Worm (Caenorhabditis elegans) whole organism, young adult: ENCODE results near the gene C35A5.10.
A peak's percentile ranks its signal among the peaks of the same experiment; 100 is the strongest.

ENCODE experiments used
- B0035.1 ChIP-seq: sonication (generic microtip); optimal IDR thresholded peaks from 2 replicates; lab custom pipeline; 2016; ENCODE audit warnings: missing genetic modification characterization, mild to moderate bottlenecking, missing compliant biosample characterization, missing genotype, missing genetic modification reagents
- B0336.3 ChIP-seq: fragments of 200-800 bp; sonication (Bioruptor generic); IDR thresholded peaks from 2 replicates; pipeline ENCODE4 v1.3.6; 2022; ENCODE audit warnings: missing genetic modification characterization, missing compliant biosample characterization
- D2030.7 ChIP-seq: fragments of 200-800 bp; sonication (Bioruptor generic); IDR thresholded peaks from 2 replicates; pipeline ENCODE4 v1.3.6; 2022; ENCODE audit warnings: missing genetic modification reagents, missing genetic modification characterization, missing compliant biosample characterization
- F33H1.4 ChIP-seq: fragments of 200-800 bp; sonication (Bioruptor generic); IDR thresholded peaks from 2 replicates; pipeline ENCODE4 v1.3.6; 2022; ENCODE audit warnings: missing genetic modification reagents, missing genetic modification characterization, missing compliant biosample characterization
- F49E8.2 ChIP-seq: sonication (generic microtip); optimal IDR thresholded peaks from 3 replicates; lab custom pipeline; 2017; ENCODE audit warnings: missing genetic modification characterization, mild to moderate bottlenecking, missing compliant biosample characterization, antibody characterized with exemption, moderate library complexity; ENCODE audit not compliant: insufficient read depth
- F52B5.7 ChIP-seq: sonication (generic microtip); optimal IDR thresholded peaks from 2 replicates; lab custom pipeline; 2016; ENCODE audit warnings: mild to moderate bottlenecking, missing genetic modification characterization, missing compliant biosample characterization
- F57C9.4 ChIP-seq: sonication (generic microtip); optimal IDR thresholded peaks from 2 replicates; lab custom pipeline; 2017; ENCODE audit warnings: mild to moderate bottlenecking, missing genetic modification characterization, missing compliant biosample characterization
- Y53G8AR.9 ChIP-seq: fragments of 200-800 bp; sonication (Bioruptor generic); conservative IDR thresholded peaks from 2 replicates; pipeline ENCODE4 v1.3.6; 2022; ENCODE audit warnings: missing genetic modification reagents, missing genetic modification characterization, missing compliant biosample characterization
- Y67H2A.10 ChIP-seq: fragments of 200-800 bp; sonication (Bioruptor generic); conservative IDR thresholded peaks from 2 replicates; pipeline ENCODE4 v1.3.6; 2022; ENCODE audit warnings: missing genetic modification reagents, missing genetic modification characterization, missing compliant biosample characterization
- ZK185.1 ChIP-seq: sonication (generic microtip); optimal IDR thresholded peaks from 2 replicates; lab custom pipeline; 2016; ENCODE audit warnings: mild to moderate bottlenecking, missing genetic modification characterization, missing compliant biosample characterization; ENCODE audit not compliant: poor library complexity, severe bottlenecking
- ama-1 ChIP-seq, 3 experiments: fragments of 150-350 bp in 1 of 3; sonication (generic microtip) in 2 of 3; optimal IDR thresholded peaks; 2 replicates each; lab custom pipeline; 2014 to 2018; ENCODE audit warnings: missing biosample characterization in 2 of 3, missing genetic modification characterization in 2 of 3, missing genetic modification reagents in 2 of 3
- athp-1 ChIP-seq: sonication (generic microtip); optimal IDR thresholded peaks from 2 replicates; lab custom pipeline; 2017; ENCODE audit warnings: mild to moderate bottlenecking, missing genetic modification characterization, missing compliant biosample characterization
- attf-3 ChIP-seq: fragments of 200-800 bp; sonication (Bioruptor generic); conservative IDR thresholded peaks from 2 replicates; pipeline ENCODE4 v1.3.6; 2022; ENCODE audit warnings: missing genetic modification reagents, missing genetic modification characterization, missing compliant biosample characterization
- ccch-3 ChIP-seq: fragments of 200-800 bp; sonication (Bioruptor generic); optimal IDR thresholded peaks from 2 replicates; lab custom pipeline; 2018; ENCODE audit warnings: mild to moderate bottlenecking, missing genetic modification characterization, missing compliant biosample characterization
- ceh-100 ChIP-seq: fragments of 200-800 bp; sonication (Bioruptor generic); IDR thresholded peaks from 2 replicates; pipeline ENCODE4 v1.3.6; 2022; ENCODE audit warnings: missing genetic modification reagents, missing genetic modification characterization, missing compliant biosample characterization
- ceh-27 ChIP-seq: fragments of 200-800 bp; sonication (Bioruptor generic); optimal IDR thresholded peaks from 2 replicates; lab custom pipeline; 2018; ENCODE audit warnings: mild to moderate bottlenecking, missing genetic modification characterization, moderate library complexity, missing compliant biosample characterization
- ceh-79 ChIP-seq: sonication (generic microtip); optimal IDR thresholded peaks from 2 replicates; lab custom pipeline; 2017; ENCODE audit warnings: mild to moderate bottlenecking, missing genetic modification characterization, missing compliant biosample characterization
- die-1 ChIP-seq: sonication (generic microtip); optimal IDR thresholded peaks from 2 replicates; lab custom pipeline; 2016; ENCODE audit warnings: missing genotype, mild to moderate bottlenecking, missing genetic modification characterization, missing compliant biosample characterization
- dox-1 ChIP-seq: fragments of 200-800 bp; sonication (Bioruptor generic); IDR thresholded peaks from 2 replicates; pipeline ENCODE4 v1.3.6; 2022; ENCODE audit warnings: missing genetic modification reagents, missing genetic modification characterization, missing compliant biosample characterization
- efl-1 ChIP-seq: fragments of 150-350 bp; optimal IDR thresholded peaks from 2 replicates; lab custom pipeline; 2014; ENCODE audit warnings: missing biosample characterization, missing genetic modification reagents, missing genetic modification characterization
- egl-44 ChIP-seq: fragments of 200-800 bp; sonication (Bioruptor generic); IDR thresholded peaks from 2 replicates; pipeline ENCODE4 v1.3.6; 2022; ENCODE audit warnings: missing genetic modification reagents, missing genetic modification characterization, missing compliant biosample characterization
- egrh-3 ChIP-seq: fragments of 200-800 bp; sonication (Bioruptor generic); IDR thresholded peaks from 2 replicates; pipeline ENCODE4 v1.3.6; 2022; ENCODE audit warnings: missing genetic modification reagents, missing genetic modification characterization, missing compliant biosample characterization
- ets-4 ChIP-seq: fragments of 200-800 bp; sonication (Bioruptor generic); optimal IDR thresholded peaks from 2 replicates; lab custom pipeline; 2018; ENCODE audit warnings: mild to moderate bottlenecking, missing genetic modification characterization, missing compliant biosample characterization
- hmg-1.2 ChIP-seq: fragments of 200-800 bp; sonication (Bioruptor generic); IDR thresholded peaks from 2 replicates; pipeline ENCODE4 v1.3.6; 2022; ENCODE audit warnings: missing genetic modification reagents, missing genetic modification characterization, missing compliant biosample characterization
- hmg-20 ChIP-seq: fragments of 200-800 bp; sonication (Bioruptor generic); IDR thresholded peaks from 2 replicates; pipeline ENCODE4 v1.3.6; 2022; ENCODE audit warnings: missing genetic modification reagents, missing genetic modification characterization, missing compliant biosample characterization
- hrde-1 ChIP-seq: sonication (generic microtip); optimal IDR thresholded peaks from 2 replicates; lab custom pipeline; 2016; ENCODE audit warnings: missing genetic modification characterization, mild to moderate bottlenecking, missing compliant biosample characterization, moderate library complexity, missing genotype, missing genetic modification reagents, borderline replicate concordance
- lin-40 ChIP-seq: sonication (generic microtip); optimal IDR thresholded peaks from 2 replicates; lab custom pipeline; 2016; ENCODE audit warnings: missing genetic modification characterization, mild to moderate bottlenecking, missing compliant biosample characterization, missing genotype, missing genetic modification reagents
- lin-54 ChIP-seq: fragments of 200-800 bp; sonication (Bioruptor generic); optimal IDR thresholded peaks from 2 replicates; lab custom pipeline; 2018; ENCODE audit warnings: mild to moderate bottlenecking, missing genetic modification characterization, missing compliant biosample characterization
- lsl-1 ChIP-seq: fragments of 200-800 bp; sonication (Bioruptor generic); optimal IDR thresholded peaks from 2 replicates; lab custom pipeline; 2018; ENCODE audit warnings: mild to moderate bottlenecking, missing genetic modification characterization, moderate library complexity, missing compliant biosample characterization
- madf-6 ChIP-seq: fragments of 200-800 bp; sonication (Bioruptor generic); IDR thresholded peaks from 2 replicates; pipeline ENCODE4 v1.3.6; 2022; ENCODE audit warnings: missing genetic modification reagents, missing genetic modification characterization, missing compliant biosample characterization
- mel-28 ChIP-seq: sonication (generic microtip); optimal IDR thresholded peaks from 2 replicates; lab custom pipeline; 2016; ENCODE audit warnings: borderline replicate concordance, mild to moderate bottlenecking, missing genetic modification characterization, missing compliant biosample characterization
- mxl-1 ChIP-seq: sonication (generic microtip); optimal IDR thresholded peaks from 2 replicates; lab custom pipeline; 2016; ENCODE audit warnings: missing genetic modification characterization, missing compliant biosample characterization
- nfya-1 ChIP-seq: sonication (generic microtip); optimal IDR thresholded peaks from 2 replicates; lab custom pipeline; 2017; ENCODE audit warnings: antibody characterized with exemption, missing compliant biosample characterization, missing genetic modification characterization, borderline replicate concordance; ENCODE audit not compliant: insufficient read depth
- nfya-2 ChIP-seq: fragments of 200-800 bp; sonication (Bioruptor generic); IDR thresholded peaks from 2 replicates; pipeline ENCODE4 v1.3.6; 2022; ENCODE audit warnings: missing genetic modification reagents, missing genetic modification characterization, missing compliant biosample characterization
- nfyb-1 ChIP-seq: fragments of 200-800 bp; sonication (Bioruptor generic); IDR thresholded peaks from 2 replicates; pipeline ENCODE4 v1.3.6; 2022; ENCODE audit warnings: missing genetic modification reagents, missing genetic modification characterization, missing compliant biosample characterization
- nhr-27 ChIP-seq: fragments of 200-800 bp; sonication (Bioruptor generic); optimal IDR thresholded peaks from 2 replicates; lab custom pipeline; 2018; ENCODE audit warnings: mild to moderate bottlenecking, missing genetic modification characterization, moderate library complexity, missing compliant biosample characterization
- nhr-80 ChIP-seq: sonication (generic microtip); optimal IDR thresholded peaks from 2 replicates; lab custom pipeline; 2016; ENCODE audit warnings: missing genetic modification characterization, missing compliant biosample characterization
- nhr-90 ChIP-seq: sonication (generic microtip); optimal IDR thresholded peaks from 2 replicates; lab custom pipeline; 2016; ENCODE audit warnings: missing genotype, mild to moderate bottlenecking, missing genetic modification characterization, missing compliant biosample characterization
- pbrm-1 ChIP-seq: fragments of 200-800 bp; sonication (Bioruptor generic); IDR thresholded peaks from 2 replicates; pipeline ENCODE4 v1.3.6; 2022; ENCODE audit warnings: missing genetic modification reagents, missing genetic modification characterization, missing compliant biosample characterization
- rec-8 ChIP-seq, 2 experiments: sonication (generic microtip); optimal IDR thresholded peaks; 2 replicates each; lab custom pipeline; 2016; ENCODE audit warnings: mild to moderate bottlenecking in 2 of 2, missing genetic modification characterization in 2 of 2, missing genetic modification reagents in 2 of 2, missing genotype in 2 of 2, missing biosample characterization in 1 of 2, missing compliant biosample characterization in 1 of 2, moderate library complexity in 1 of 2
- sea-2 ChIP-seq: fragments of 200-800 bp; sonication (Bioruptor generic); IDR thresholded peaks from 2 replicates; pipeline ENCODE4 v1.3.6; 2022; ENCODE audit warnings: missing genetic modification characterization, missing compliant biosample characterization
- somi-1 ChIP-seq: fragments of 200-800 bp; sonication (Bioruptor generic); optimal IDR thresholded peaks from 2 replicates; lab custom pipeline; 2018; ENCODE audit warnings: mild to moderate bottlenecking, missing genetic modification characterization, missing compliant biosample characterization
- tbx-9 ChIP-seq: sonication (generic microtip); optimal IDR thresholded peaks from 2 replicates; lab custom pipeline; 2016; ENCODE audit warnings: borderline replicate concordance, missing genetic modification characterization, inconsistent platforms, missing compliant biosample characterization
- unc-62 ChIP-seq: fragments of 150-350 bp; optimal IDR thresholded peaks from 2 replicates; lab custom pipeline; 2014; ENCODE audit warnings: missing biosample characterization, missing genetic modification reagents, missing genetic modification characterization
- zfh-2 ChIP-seq: fragments of 200-800 bp; sonication (Bioruptor generic); conservative IDR thresholded peaks from 2 replicates; pipeline ENCODE4 v1.3.6; 2022; ENCODE audit warnings: missing genetic modification reagents, missing genetic modification characterization, missing compliant biosample characterization

Gene C35A5.10

ce11 chrV:10529600-10529999 is 25.6 kb downstream of the C35A5.10 start:
- no peak for TF ChIP-seq efl-1 (GFP tag; lab: Kevin White, UChicago)
- no peak for TF ChIP-seq ceh-79 (tag; lab: Kevin White, UChicago)
- TF ChIP-seq pbrm-1 (GFP tag; lab: Robert Waterston, UW): no peak
- TF ChIP-seq die-1: no peak
- no peak for TF ChIP-seq sea-2
- TF ChIP-seq nhr-27 (tag; lab: Kevin White, UChicago): no peak
- TF ChIP-seq ets-4 (GFP tag; lab: Kevin White, UChicago): no peak
- no peak for TF ChIP-seq Y53G8AR.9 (GFP tag; lab: Robert Waterston, UW)
- TF ChIP-seq nhr-90 (tag; lab: Kevin White, UChicago): no peak

- TF ChIP-seq hrde-1 (tag; lab: Kevin White, UChicago): peak; percentile 7
- no peak for TF ChIP-seq mxl-1
- no peak for TF ChIP-seq ccch-3
Measured at ce11 chrV:10532725-10533124, 28.7 kb downstream of the C35A5.10 start, which contains the start of gene txt-10. TSS of gene txt-10 (minus strand) at chrV:10532825.

ce11 chrV:10535325-10535724 is 31.3 kb downstream of the C35A5.10 start:
- TF ChIP-seq F33H1.4 (GFP tag; lab: Robert Waterston, UW) (no peak), F57C9.4 (tag; lab: Kevin White, UChicago) (no peak), nfya-2 (GFP tag; lab: Robert Waterston, UW) (no peak), pbrm-1 (GFP tag; lab: Robert Waterston, UW) (no peak), unc-62 (GFP tag; lab: Kevin White, UChicago) (no peak), athp-1 (tag; lab: Kevin White, UChicago) (no peak), ceh-79 (tag; lab: Kevin White, UChicago) (no peak), hmg-20 (GFP tag; lab: Robert Waterston, UW) (no peak), attf-3 (GFP tag; lab: Robert Waterston, UW) (no peak), madf-6 (GFP tag; lab: Robert Waterston, UW) (peak; percentile 13; the same call in 1 of the 2 replicates), egl-44 (GFP tag; lab: Robert Waterston, UW) (no peak), lin-40 (tag; lab: Kevin White, UChicago) (no peak), Y67H2A.10 (GFP tag; lab: Robert Waterston, UW) (no peak), rec-8 (tag; optimal IDR thresholded peaks at IDR 0.05; lab: Kevin White, UChicago) (no peak), B0336.3 (no peak), dox-1 (GFP tag; lab: Robert Waterston, UW) (no peak), ama-1 (optimal IDR thresholded peaks at IDR 0.05; lab: Kevin White, UChicago) (peak; percentile 19), ama-1 (GFP tag; optimal IDR thresholded peaks at IDR 0.05; lab: Kevin White, UChicago) (no peak), mel-28 (tag; lab: Kevin White, UChicago) (no peak), D2030.7 (no peak), mxl-1 (no peak), F52B5.7 (no peak), ZK185.1 (no peak), ceh-100 (GFP tag; lab: Robert Waterston, UW) (no peak), lin-54 (GFP tag; lab: Kevin White, UChicago) (peak; percentile 0), nhr-80 (tag; lab: Kevin White, UChicago) (peak; percentile 46), zfh-2 (GFP tag; lab: Robert Waterston, UW) (no peak), nfyb-1 (GFP tag; lab: Robert Waterston, UW) (0 out of 2 replicates have a peak, but pooled peaks have one; percentile 49), somi-1 (GFP tag; lab: Kevin White, UChicago) (no peak), B0035.1 (tag; lab: Kevin White, UChicago) (no peak), tbx-9 (tag; lab: Kevin White, UChicago) (no peak), egrh-3 (GFP tag; lab: Robert Waterston, UW) (no peak), nfya-1 (tag; lab: Kevin White, UChicago) (no peak), ceh-27 (GFP tag; lab: Kevin White, UChicago) (no peak), F49E8.2 (no peak), lsl-1 (GFP tag; lab: Kevin White, UChicago) (no peak), nhr-90 (tag; lab: Kevin White, UChicago) (no peak), hmg-1.2 (GFP tag; lab: Robert Waterston, UW) (peak; percentile 49; the same call in 1 of the 2 replicates)
